Worm (Caenorhabditis elegans): Measurements from ENCODE around the gene M02D8.5.

ce11 chrX:8712662-8713061 lies 48.7 kb downstream of the M02D8.5 start:
- TF ChIP-seq W03F9.2 (tag; optimal IDR thresholded peaks at IDR 0.05) = no peak
- no peak for TF ChIP-seq him-1 (tag; optimal IDR thresholded peaks at IDR 0.05)
- TF ChIP-seq dao-5 (tag; optimal IDR thresholded peaks at IDR 0.05) = no peak
